Worm (Caenorhabditis elegans): ENCODE measurements around the gene cul-1.
A peak's percentile ranks its signal among the peaks of the same experiment; 100 is the strongest.

Gene cul-1

ce11 chrIII:10461164-10461546 lies 9.9 kb upstream of the cul-1 start, which contains the start of gene atx-2 (continued):
- peak; percentile 60; the same call in 1 of the 2 replicates for TF ChIP-seq unc-98 (GFP tag; IDR thresholded peaks at IDR 0.05)
- no peak for TF ChIP-seq sup-37 (GFP tag; optimal IDR thresholded peaks at IDR 0.05)
- TF ChIP-seq grh-1 (GFP tag; IDR thresholded peaks at IDR 0.05) = peak; percentile 60
- peak; percentile 62 for TF ChIP-seq hpl-2 (GFP tag; optimal IDR thresholded peaks at IDR 0.05)
- TF ChIP-seq swsn-7 (tag; optimal IDR thresholded peaks at IDR 0.05) = peak; percentile 81
- TF ChIP-seq fkh-10 (GFP tag; optimal IDR thresholded peaks at IDR 0.05) = peak; percentile 76
- no peak for TF ChIP-seq elt-2 (tag; optimal IDR thresholded peaks at IDR 0.05)
- peak; percentile 63 to 69 (median 68) for TF ChIP-seq dpl-1 (GFP tag; optimal IDR thresholded peaks at IDR 0.05)
- TF ChIP-seq aly-2 (tag; optimal IDR thresholded peaks at IDR 0.05) = no peak
- TF ChIP-seq snu-23 (GFP tag; optimal IDR thresholded peaks at IDR 0.05) = peak; percentile 81
- TF ChIP-seq ztf-4 (tag; optimal IDR thresholded peaks at IDR 0.05) = peak; percentile 65
- TF ChIP-seq lsy-2 (tag; optimal IDR thresholded peaks at IDR 0.05) = peak; percentile 48 to 77
- no peak for TF ChIP-seq vab-15 (tag; optimal IDR thresholded peaks at IDR 0.05)
- peak; percentile 41 for TF ChIP-seq lin-15B (tag; optimal IDR thresholded peaks at IDR 0.05)
- TF ChIP-seq mdl-1 (tag; optimal IDR thresholded peaks at IDR 0.05) = peak in 1 of 2 experiments; percentile 41
- TF ChIP-seq lin-35 (GFP tag; optimal IDR thresholded peaks at IDR 0.05) = peak; percentile 54 to 62
- no peak for TF ChIP-seq fkh-4 (tag; optimal IDR thresholded peaks at IDR 0.05; ENCODE audit: borderline replicate concordance)
- TF ChIP-seq efl-3 (GFP tag; optimal IDR thresholded peaks at IDR 0.05) = peak; percentile 66
- no peak for TF ChIP-seq unc-62 (GFP tag; optimal IDR thresholded peaks at IDR 0.05)
- TF ChIP-seq egl-13 (tag; optimal IDR thresholded peaks at IDR 0.05) = peak; percentile 60
- no peak for TF ChIP-seq hlh-4 (tag; optimal IDR thresholded peaks at IDR 0.05)
- TF ChIP-seq jun-1 (tag; optimal IDR thresholded peaks at IDR 0.05) = peak; percentile 70
- TF ChIP-seq Y116A8C.19 (tag; optimal IDR thresholded peaks at IDR 0.05; ENCODE audit: borderline replicate concordance) = no peak
- no peak for TF ChIP-seq tlp-1 (tag; optimal IDR thresholded peaks at IDR 0.05)

ce11 chrIII:10462935-10463548 lies 8.0 kb upstream of the cul-1 start:
- TF ChIP-seq blmp-1 (tag; optimal IDR thresholded peaks at IDR 0.05) (peak; percentile 71), hlh-4 (tag; optimal IDR thresholded peaks at IDR 0.05) (no peak), efl-1 (optimal IDR thresholded peaks at IDR 0.05) (no peak), efl-1 (GFP tag; optimal IDR thresholded peaks at IDR 0.05 in 1 of 2) (peak in 1 of 2 experiments; percentile 68), unc-62 (GFP tag; optimal IDR thresholded peaks at IDR 0.05) (no peak)

ce11 chrIII:10463653-10464052 lies 7.4 kb upstream of the cul-1 start:
- TF ChIP-seq ceh-82 (tag; optimal IDR thresholded peaks at IDR 0.05) (no peak), snu-23 (GFP tag; optimal IDR thresholded peaks at IDR 0.05) (peak; percentile 60), hpl-2 (GFP tag; optimal IDR thresholded peaks at IDR 0.05) (no peak), lsy-2 (tag; optimal IDR thresholded peaks at IDR 0.05) (peak in 1 of 2 experiments; percentile 43), nhr-71 (tag; optimal IDR thresholded peaks at IDR 0.05) (peak; percentile 28), ceh-8 (GFP tag; optimal IDR thresholded peaks at IDR 0.05) (no peak), unc-130 (tag; optimal IDR thresholded peaks at IDR 0.05) (no peak), dpl-1 (GFP tag; optimal IDR thresholded peaks at IDR 0.05) (peak in 1 of 3 experiments; percentile 23), elt-3 (tag; optimal IDR thresholded peaks at IDR 0.05) (peak in 2 of 6 experiments; percentile 0 to 72), blmp-1 (tag; optimal IDR thresholded peaks at IDR 0.05) (peak; percentile 91), skn-1 (tag; optimal IDR thresholded peaks at IDR 0.05) (peak; percentile 69), fkh-8 (tag; optimal IDR thresholded peaks at IDR 0.05) (no peak), mep-1 (tag; optimal IDR thresholded peaks at IDR 0.05) (peak; percentile 55), efl-1 (optimal IDR thresholded peaks at IDR 0.05) (peak; percentile 3 to 12), efl-1 (GFP tag; optimal IDR thresholded peaks at IDR 0.05 in 1 of 2) (peak in 1 of 2 experiments; percentile 89), nhr-90 (tag; optimal IDR thresholded peaks at IDR 0.05; ENCODE audit: poor library complexity) (peak; percentile 27), rnt-1 (tag; optimal IDR thresholded peaks at IDR 0.05) (peak; percentile 32), lin-35 (GFP tag; optimal IDR thresholded peaks at IDR 0.05) (peak in 1 of 2 experiments; percentile 70), vab-15 (tag; optimal IDR thresholded peaks at IDR 0.05) (no peak), nhr-20 (tag; optimal IDR thresholded peaks at IDR 0.05) (peak; percentile 17), C16A3.4 (tag; optimal IDR thresholded peaks at IDR 0.05) (peak; percentile 9), Y116A8C.19 (tag; optimal IDR thresholded peaks at IDR 0.05; ENCODE audit: borderline replicate concordance) (no peak), lin-14 (GFP tag; optimal IDR thresholded peaks at IDR 0.05) (peak; percentile 69), mdl-1 (tag; optimal IDR thresholded peaks at IDR 0.05) (peak in 1 of 2 experiments; percentile 31)
